Fruit fly (Drosophila melanogaster) whole organism, embryonic: ENCODE data around the gene ALiX.

Source experiments
- Adf1 ChIP-seq: fragments of 200-800 bp; sonication (Bioruptor generic); IDR thresholded peaks from 2 replicates; pipeline ENCODE4 v1.3.6; 2022; ENCODE audit warnings: missing biosample characterization, missing genetic modification characterization
- CG30020 ChIP-seq: fragments of 200-800 bp; optimal IDR thresholded peaks from 2 replicates; lab custom pipeline; 2019; ENCODE audit warnings: missing biosample characterization, mild to moderate bottlenecking, missing genetic modification characterization, moderate library complexity
- usp ChIP-seq: fragments of >200 bp; optimal IDR thresholded peaks from 2 replicates; lab custom pipeline; 2017; ENCODE audit warnings: missing biosample characterization, missing genetic modification characterization

DNA sequence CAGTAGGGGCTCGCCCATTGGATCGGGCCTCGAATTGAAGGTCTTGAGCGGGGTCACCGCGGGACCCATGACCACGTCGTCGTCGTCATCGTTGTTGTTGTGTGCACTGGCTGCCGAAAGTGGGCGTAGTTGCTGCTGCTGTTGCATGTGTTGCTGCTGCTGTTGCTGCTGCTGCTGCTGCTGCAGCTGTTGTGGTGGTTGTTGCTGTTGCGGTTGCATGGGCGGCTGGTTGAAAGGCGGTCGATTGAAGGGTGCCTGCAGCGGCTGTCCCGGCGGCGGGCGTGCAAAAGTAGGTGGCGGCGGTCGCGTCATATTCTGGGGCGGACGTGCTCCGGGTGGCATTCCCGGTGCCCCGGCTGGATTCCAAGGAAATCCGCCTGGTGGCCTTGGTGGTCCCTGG is 52.1 kb downstream of the ALiX start:
- TF ChIP-seq CG30020 (tag; lab: Kevin White, UChicago) (no peak), usp (no peak), Adf1 (GFP tag; lab: Robert Waterston, UW) (no peak)
